Worm (Caenorhabditis elegans) whole organism, late embryonic: ENCODE data around the gene T24E12.13.

ENCODE experiments used
- ahr-1 ChIP-seq: sonication (generic microtip); optimal IDR thresholded peaks from 2 replicates; lab custom pipeline; 2016; ENCODE audit warnings: missing genetic modification characterization, missing compliant biosample characterization
- ama-1 ChIP-seq: fragments of 150-350 bp; optimal IDR thresholded peaks from 2 replicates; lab custom pipeline; 2014
- ceh-45 ChIP-seq: fragments of 200-800 bp; sonication (Bioruptor generic); IDR thresholded peaks from 2 replicates; pipeline ENCODE4 v1.3.6; 2022; ENCODE audit warnings: missing genetic modification reagents, missing genetic modification characterization, missing compliant biosample characterization
- dve-1 ChIP-seq: sonication (generic microtip); optimal IDR thresholded peaks from 2 replicates; lab custom pipeline; 2017; ENCODE audit warnings: antibody characterized with exemption, mild to moderate bottlenecking, missing genetic modification characterization, missing compliant biosample characterization
- sdc-2 ChIP-seq: sonication (generic microtip); optimal IDR thresholded peaks from 2 replicates; lab custom pipeline; 2016; ENCODE audit warnings: missing genotype, missing genetic modification characterization, missing compliant biosample characterization
- sox-4 ChIP-seq: sonication (generic microtip); optimal IDR thresholded peaks from 2 replicates; lab custom pipeline; 2017; ENCODE audit warnings: mild to moderate bottlenecking, missing genetic modification characterization, inconsistent platforms, missing compliant biosample characterization

ce11 chrII:3803219-3803618 lies 16.0 kb downstream of the T24E12.13 start, which contains the start of gene ins-32:
- no peak for TF ChIP-seq sox-4 (tag; lab: Kevin White, UChicago)
- TF ChIP-seq ahr-1 (tag; lab: Kevin White, UChicago) = no peak
- TF ChIP-seq sdc-2 = no peak
- TF ChIP-seq ceh-45 (GFP tag; lab: Robert Waterston, UW) = no peak
- TF ChIP-seq ama-1 (lab: Kevin White, UChicago) = no peak
- no peak for TF ChIP-seq dve-1 (tag; lab: Kevin White, UChicago)
